Fruit fly (Drosophila melanogaster): ENCODE data around the gene Dysb.

dm6 chr3L:18841269-18841668, 26.3 kb upstream of the Dysb start:
- TF ChIP-seq CG9705 (GFP tag; optimal IDR thresholded peaks at IDR 0.05) (no peak), jim (GFP tag; optimal IDR thresholded peaks at IDR 0.05) (no peak), fru (GFP tag; optimal IDR thresholded peaks at IDR 0.05) (no peak), CG32264 (GFP tag; optimal IDR thresholded peaks at IDR 0.05) (no peak), usp (GFP tag; optimal IDR thresholded peaks at IDR 0.05) (no peak), Myc (optimal IDR thresholded peaks at IDR 0.05) (no peak), h (GFP tag; optimal IDR thresholded peaks at IDR 0.05) (no peak), Hnf4 (GFP tag; optimal IDR thresholded peaks at IDR 0.05) (no peak), lola (GFP tag; optimal IDR thresholded peaks at IDR 0.05) (no peak), Abd-B (GFP tag; optimal IDR thresholded peaks at IDR 0.05) (no peak), OdsH (GFP tag; optimal IDR thresholded peaks at IDR 0.05) (no peak), foxo (GFP tag; optimal IDR thresholded peaks at IDR 0.05) (no peak)

Measured in whole organism, wandering third instar larva.